Worm (Caenorhabditis elegans) whole organism, mixed stage, embryonic: ENCODE measurements around the gene Y37D8A.19.

Experiments used
- bed-3 ChIP-seq: fragments of 200-800 bp; sonication (Bioruptor generic); optimal IDR thresholded peaks from 3 replicates; lab custom pipeline; 2018; ENCODE audit warnings: mild to moderate bottlenecking, missing genetic modification characterization, moderate library complexity, missing compliant biosample characterization
- ceh-39 ChIP-seq: fragments of 150-350 bp; optimal IDR thresholded peaks from 2 replicates; lab custom pipeline; 2014; ENCODE audit warnings: missing biosample characterization, missing genetic modification characterization
- ceh-43 ChIP-seq: fragments of 200-800 bp; sonication (Bioruptor generic); optimal IDR thresholded peaks from 2 replicates; lab custom pipeline; 2018; ENCODE audit warnings: mild to moderate bottlenecking, missing genetic modification characterization, moderate library complexity, missing compliant biosample characterization
- ceh-83 ChIP-seq: fragments of 200-800 bp; sonication (Bioruptor generic); optimal IDR thresholded peaks from 2 replicates; lab custom pipeline; 2018; ENCODE audit warnings: mild to moderate bottlenecking, missing genetic modification characterization, missing compliant biosample characterization
- ces-1 ChIP-seq: fragments of 150-350 bp; optimal IDR thresholded peaks from 2 replicates; lab custom pipeline; 2014; ENCODE audit warnings: missing biosample characterization, missing genetic modification reagents, missing genetic modification characterization
- elt-1 ChIP-seq: sonication (generic microtip); optimal IDR thresholded peaks from 2 replicates; lab custom pipeline; 2017; ENCODE audit warnings: missing genetic modification characterization, mild to moderate bottlenecking, missing compliant biosample characterization, antibody characterized with exemption, moderate library complexity, borderline replicate concordance; ENCODE audit not compliant: insufficient read depth
- elt-3 ChIP-seq: fragments of 150-350 bp; optimal IDR thresholded peaks from 2 replicates; lab custom pipeline; 2014; ENCODE audit warnings: missing biosample characterization, missing genetic modification characterization
- flh-1 ChIP-seq: fragments of 200-800 bp; sonication (Bioruptor generic); optimal IDR thresholded peaks from 2 replicates; lab custom pipeline; 2018; ENCODE audit warnings: mild to moderate bottlenecking, missing genetic modification characterization, moderate library complexity, missing compliant biosample characterization
- ham-2 ChIP-seq: fragments of 200-800 bp; sonication (Bioruptor generic); optimal IDR thresholded peaks from 2 replicates; lab custom pipeline; 2018; ENCODE audit warnings: mild to moderate bottlenecking, missing genetic modification characterization, missing compliant biosample characterization
- hlh-1 ChIP-seq: fragments of 150-350 bp; optimal IDR thresholded peaks from 2 replicates; lab custom pipeline; 2014; ENCODE audit warnings: missing biosample characterization, missing genetic modification reagents, missing genetic modification characterization
- lin-13 ChIP-seq: fragments of 150-350 bp; optimal IDR thresholded peaks from 2 replicates; lab custom pipeline; 2014; ENCODE audit warnings: missing biosample characterization, missing genetic modification characterization
- lin-32 ChIP-seq: fragments of 200-800 bp; sonication (Bioruptor generic); optimal IDR thresholded peaks from 2 replicates; lab custom pipeline; 2018; ENCODE audit warnings: mild to moderate bottlenecking, missing genetic modification characterization, missing compliant biosample characterization
- lsy-2 ChIP-seq: fragments of 150-350 bp; optimal IDR thresholded peaks from 2 replicates; lab custom pipeline; 2014; ENCODE audit warnings: missing biosample characterization, missing genetic modification characterization
- mab-5 ChIP-seq: fragments of 150-350 bp; optimal IDR thresholded peaks from 2 replicates; lab custom pipeline; 2014; ENCODE audit warnings: missing biosample characterization, missing genetic modification characterization
- mep-1 ChIP-seq: fragments of 150-350 bp; optimal IDR thresholded peaks from 2 replicates; lab custom pipeline; 2017; ENCODE audit warnings: missing biosample characterization, missing genetic modification reagents, missing genetic modification characterization, inconsistent platforms
- mls-2 ChIP-seq: sonication (generic microtip); optimal IDR thresholded peaks from 2 replicates; lab custom pipeline; 2016; ENCODE audit warnings: mild to moderate bottlenecking, missing genetic modification characterization, moderate library complexity, missing compliant biosample characterization
- nhr-12 ChIP-seq: fragments of 150-350 bp; optimal IDR thresholded peaks from 2 replicates; lab custom pipeline; 2014; ENCODE audit warnings: missing biosample characterization, missing genetic modification characterization
- nhr-2 ChIP-seq: fragments of 150-350 bp; optimal IDR thresholded peaks from 2 replicates; lab custom pipeline; 2014; ENCODE audit warnings: missing biosample characterization, missing genetic modification characterization
- nhr-237 ChIP-seq: fragments of 150-350 bp; optimal IDR thresholded peaks from 2 replicates; lab custom pipeline; 2014; ENCODE audit warnings: missing biosample characterization, missing genetic modification characterization
- pha-4 ChIP-seq: fragments of 150-350 bp; optimal IDR thresholded peaks from 2 replicates; lab custom pipeline; 2018; ENCODE audit warnings: missing biosample characterization, missing genetic modification reagents, missing genetic modification characterization
- sem-2 ChIP-seq: fragments of 200-800 bp; sonication (Bioruptor generic); optimal IDR thresholded peaks from 2 replicates; lab custom pipeline; 2018; ENCODE audit warnings: mild to moderate bottlenecking, missing genetic modification characterization, missing compliant biosample characterization
- snpc-4 ChIP-seq: fragments of 150-350 bp; optimal IDR thresholded peaks from 2 replicates; lab custom pipeline; 2014; ENCODE audit warnings: missing biosample characterization, missing genetic modification characterization
- sptf-1 ChIP-seq: sonication (generic microtip); optimal IDR thresholded peaks from 2 replicates; lab custom pipeline; 2017; ENCODE audit warnings: mild to moderate bottlenecking, missing genetic modification characterization, moderate library complexity, missing compliant biosample characterization
- unc-120 ChIP-seq: sonication (generic microtip); optimal IDR thresholded peaks from 2 replicates; lab custom pipeline; 2017; ENCODE audit warnings: missing genetic modification characterization, missing compliant biosample characterization; ENCODE audit not compliant: poor library complexity, severe bottlenecking
- unc-62 ChIP-seq: fragments of 150-350 bp; optimal IDR thresholded peaks from 2 replicates; lab custom pipeline; 2014; ENCODE audit warnings: missing biosample characterization, missing genetic modification reagents, missing genetic modification characterization
- zip-8 ChIP-seq: fragments of 150-350 bp; optimal IDR thresholded peaks from 2 replicates; lab custom pipeline; 2014; ENCODE audit warnings: missing biosample characterization, missing genetic modification characterization
- ztf-11 ChIP-seq: fragments of 150-350 bp; optimal IDR thresholded peaks from 2 replicates; lab custom pipeline; 2014; ENCODE audit warnings: missing biosample characterization, missing genetic modification characterization

The Y37D8A.19 gene

DNA sequence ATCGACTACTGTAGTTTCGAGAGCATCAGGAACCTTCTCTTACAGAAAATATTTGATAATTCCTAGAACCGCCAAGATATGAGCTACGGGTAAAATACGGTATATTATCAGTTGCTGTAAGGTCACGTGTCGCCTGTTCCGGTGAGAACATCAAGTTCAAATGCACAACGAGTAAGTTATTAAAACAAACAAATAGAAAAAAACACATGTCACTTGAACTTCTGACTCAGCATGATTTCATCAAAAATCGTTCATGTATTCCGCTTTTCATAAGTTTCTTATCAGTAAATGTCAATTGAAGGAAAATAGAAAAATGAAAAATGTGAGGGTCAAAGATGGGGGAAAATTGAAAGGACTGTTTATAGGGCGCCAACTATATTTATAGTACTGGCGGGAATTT, 31.0 kb downstream of the Y37D8A.19 start:
- TF ChIP-seq mep-1 (tag; lab: Kevin White, UChicago) (no peak), ham-2 (GFP tag; lab: Kevin White, UChicago) (no peak), nhr-12 (tag; lab: Kevin White, UChicago) (no peak), sem-2 (GFP tag; lab: Kevin White, UChicago) (no peak), nhr-2 (tag; lab: Kevin White, UChicago) (no peak), ces-1 (GFP tag; lab: Kevin White, UChicago) (no peak), bed-3 (GFP tag; lab: Kevin White, UChicago) (no peak), hlh-1 (tag; lab: Kevin White, UChicago) (no peak), ceh-43 (GFP tag; lab: Kevin White, UChicago) (no peak), sptf-1 (tag; lab: Kevin White, UChicago) (no peak), lsy-2 (no peak), mls-2 (no peak), lin-13 (tag; lab: Kevin White, UChicago) (no peak), pha-4 (no peak), flh-1 (GFP tag; lab: Kevin White, UChicago) (no peak), lin-32 (no peak), zip-8 (tag; lab: Kevin White, UChicago) (no peak)

DNA sequence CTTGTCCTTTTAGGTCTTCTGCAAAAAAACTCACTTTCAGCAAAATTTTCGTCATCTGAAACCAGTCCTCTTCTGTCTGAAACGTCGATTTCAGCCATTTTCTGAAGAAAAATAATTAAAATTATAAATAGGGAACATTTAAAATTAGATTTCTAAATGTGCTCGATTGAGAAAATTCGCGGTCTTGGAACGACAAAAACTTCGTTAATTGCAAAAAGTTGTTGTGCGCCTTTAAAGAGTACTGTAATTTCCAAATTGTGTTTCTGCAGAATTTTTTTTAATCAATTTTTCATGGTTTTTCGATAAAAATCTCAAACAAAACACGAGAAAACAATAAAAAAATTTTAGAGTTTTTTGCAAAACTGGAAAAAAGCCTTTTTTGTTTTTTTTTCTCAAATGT, 37.2 kb downstream of the Y37D8A.19 start, which contains the start of gene ttm-1:
TSS of gene ttm-1 (minus strand) at position 101 of the 400 bp plus-strand sequence.
- TF ChIP-seq nhr-2 (tag; lab: Kevin White, UChicago): no peak
- no peak for TF ChIP-seq mab-5 (tag; lab: Kevin White, UChicago)
- no peak for TF ChIP-seq elt-3 (tag; lab: Kevin White, UChicago)
- TF ChIP-seq bed-3 (GFP tag; lab: Kevin White, UChicago): no peak
- no peak for TF ChIP-seq nhr-12 (tag; lab: Kevin White, UChicago)
- no peak for TF ChIP-seq elt-1 (tag; lab: Kevin White, UChicago)
- no peak for TF ChIP-seq nhr-237 (tag; lab: Kevin White, UChicago)
- no peak for TF ChIP-seq snpc-4 (tag; lab: Kevin White, UChicago)
- no peak for TF ChIP-seq ceh-83 (GFP tag; lab: Kevin White, UChicago)

DNA sequence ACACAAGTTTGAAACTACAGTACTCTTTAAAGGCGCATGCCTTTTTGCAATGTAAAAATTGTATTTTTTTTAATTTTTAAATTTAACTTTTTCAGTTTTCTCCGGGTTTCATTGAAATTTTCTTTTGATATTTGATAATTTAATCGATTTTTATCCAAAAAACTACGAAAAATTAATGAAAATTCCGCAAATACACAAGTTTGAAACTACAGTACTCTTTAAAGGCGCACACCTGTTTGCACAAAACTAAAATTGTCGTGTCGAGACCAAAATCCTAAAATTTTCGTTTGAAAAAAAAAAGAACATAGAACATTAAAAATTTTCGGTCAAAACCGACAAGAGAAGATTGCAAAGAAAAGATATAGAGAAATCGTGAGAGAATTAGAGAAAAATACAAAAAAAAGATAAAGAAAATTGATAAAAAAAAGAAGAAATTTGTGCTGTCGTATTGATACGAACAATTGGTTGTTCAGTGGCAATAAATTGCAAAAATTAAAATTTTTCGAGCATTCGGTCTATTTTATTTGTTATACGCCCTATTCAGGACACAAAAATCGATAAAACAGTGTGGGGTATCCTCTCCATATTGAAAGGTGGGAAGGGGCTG, 37.9 kb downstream of the Y37D8A.19 start:
- no peak for TF ChIP-seq ztf-11 (tag; lab: Kevin White, UChicago)
- no peak for TF ChIP-seq zip-8 (tag; lab: Kevin White, UChicago)
- TF ChIP-seq bed-3 (GFP tag; lab: Kevin White, UChicago): no peak
- no peak for TF ChIP-seq lin-13 (tag; lab: Kevin White, UChicago)

DNA sequence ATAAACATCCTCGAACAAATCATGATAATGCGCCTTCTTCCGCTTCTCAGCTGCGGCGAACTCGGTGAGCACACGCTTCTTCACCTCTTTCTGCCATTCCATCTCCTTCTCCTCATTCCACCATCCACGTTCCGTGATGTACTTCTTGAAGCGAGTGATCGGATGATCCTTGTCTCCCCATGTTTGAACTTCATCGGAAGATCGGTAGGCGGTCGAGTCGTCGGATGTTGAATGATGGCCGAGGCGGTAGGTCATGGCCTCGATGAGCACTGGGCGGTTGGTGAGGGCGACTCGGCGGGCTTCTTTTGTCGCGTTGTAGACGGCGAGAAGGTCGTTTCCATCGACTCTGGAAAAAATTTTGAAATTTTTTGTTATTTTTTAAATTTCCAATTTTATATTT, 38.7 kb downstream of the Y37D8A.19 start:
- TF ChIP-seq unc-62 (no peak), mab-5 (tag; lab: Kevin White, UChicago) (no peak), ham-2 (GFP tag; lab: Kevin White, UChicago) (no peak), nhr-237 (tag; lab: Kevin White, UChicago) (no peak)

DNA sequence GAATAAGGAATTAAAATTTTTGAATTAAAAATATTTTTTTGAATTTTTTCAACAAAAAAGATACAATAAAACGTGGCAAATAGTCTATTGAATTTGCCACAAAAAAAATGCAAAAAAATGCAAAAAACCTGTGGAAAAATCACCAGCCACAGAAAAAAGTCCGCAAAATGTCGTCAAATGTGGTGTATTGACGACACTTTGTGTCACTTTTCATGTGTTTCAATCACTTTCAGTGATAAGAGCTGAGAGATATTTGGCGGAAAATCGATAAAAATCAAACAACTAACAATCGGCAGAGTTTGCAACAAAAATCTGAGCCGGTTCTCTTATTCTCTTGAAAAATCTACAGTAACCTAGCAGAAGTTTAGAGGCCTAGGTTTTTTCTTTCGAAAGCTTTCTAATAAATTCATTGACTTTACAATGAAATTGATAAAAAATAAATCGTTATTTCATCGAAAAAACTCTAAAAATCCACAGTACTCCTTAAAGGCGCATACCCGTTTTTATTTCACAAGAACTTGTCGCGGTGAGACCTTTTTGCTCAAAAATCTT, 42.2 kb downstream of the Y37D8A.19 start:
- TF ChIP-seq lin-32 (no peak), ceh-39 (tag; lab: Kevin White, UChicago) (no peak), hlh-1 (tag; lab: Kevin White, UChicago) (peak; percentile 17), mab-5 (tag; lab: Kevin White, UChicago) (no peak), lsy-2 (peak; percentile 40), unc-62 (peak; percentile 84)
- TF ChIP-seq, all 35 proteins: peak for 3

DNA sequence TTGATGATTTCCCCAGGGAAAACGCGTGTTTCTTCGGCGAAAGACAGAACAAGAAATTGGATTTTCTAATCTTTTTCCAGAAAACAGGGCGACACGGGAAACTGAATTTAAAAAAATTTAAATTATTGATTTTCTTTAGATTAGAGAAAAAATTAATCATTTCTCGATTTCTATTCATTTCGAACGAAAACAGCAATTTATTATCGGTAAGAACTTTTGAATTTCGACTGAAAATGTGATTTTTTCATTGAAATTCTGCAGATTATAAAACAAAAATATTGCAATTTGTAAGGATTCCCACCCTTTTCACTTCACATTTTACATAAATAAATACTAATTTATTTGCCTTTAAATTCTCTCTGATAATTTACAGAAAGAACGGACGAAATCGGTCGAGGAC, 42.7 kb downstream of the Y37D8A.19 start, which contains the start of gene bckd-1A:
TSS of gene bckd-1A (minus strand) at position 101 of the 400 bp plus-strand sequence.
- TF ChIP-seq ceh-83 (GFP tag; lab: Kevin White, UChicago): no peak
- TF ChIP-seq lsy-2: no peak
- TF ChIP-seq unc-120 (tag; lab: Kevin White, UChicago): no peak
- TF ChIP-seq, all 35 proteins: peak for 0
